Worm (Caenorhabditis elegans): ENCODE data around the gene rga-5.

The rga-5 gene

DNA sequence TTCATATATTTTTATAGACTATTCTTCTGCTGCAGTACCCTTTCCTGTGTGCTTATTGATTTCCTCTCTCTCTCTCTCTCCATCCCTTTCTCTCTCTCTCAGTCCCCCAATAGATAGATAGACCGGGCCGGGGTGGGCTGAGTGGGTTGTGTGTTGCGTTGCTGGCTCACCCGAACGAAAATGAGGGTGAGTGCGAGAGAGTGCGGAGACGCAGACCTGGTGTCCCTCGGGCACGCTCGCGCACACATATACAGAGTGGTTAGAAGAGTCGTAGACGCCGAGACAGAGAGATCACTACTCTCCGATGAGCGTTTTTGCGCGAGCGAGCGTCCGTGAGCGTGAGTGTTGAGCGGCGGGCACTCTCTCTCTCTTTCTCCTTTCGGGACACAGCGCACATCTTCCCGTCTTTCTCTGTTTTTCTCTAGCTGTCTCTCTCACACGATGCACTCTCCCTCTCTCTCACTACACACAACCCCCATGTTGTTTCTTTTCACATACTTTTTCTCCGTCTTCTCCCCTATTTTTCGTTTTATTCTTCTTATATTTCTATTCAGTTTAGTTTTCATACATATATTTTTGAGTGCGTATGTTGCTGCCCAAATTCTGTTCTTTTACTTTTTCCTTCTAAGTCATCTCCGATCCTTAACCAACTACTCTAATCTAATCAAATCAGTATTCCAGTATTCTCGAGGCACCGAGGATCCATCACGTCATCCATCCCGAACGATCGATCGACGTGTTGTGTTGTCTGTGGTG lies 59.9 kb downstream of the rga-5 start, which contains the start of gene lin-66 (continued):
- no peak for TF ChIP-seq unc-98 (GFP tag; IDR thresholded peaks at IDR 0.05)
- TF ChIP-seq sptf-1 (tag; optimal IDR thresholded peaks at IDR 0.05) = no peak
- TF ChIP-seq C04F5.9 (tag; optimal IDR thresholded peaks at IDR 0.05) = no peak
- peak; percentile 78 for TF ChIP-seq hpl-2 (GFP tag; optimal IDR thresholded peaks at IDR 0.05)
- peak; percentile 85 for TF ChIP-seq jun-1 (tag; optimal IDR thresholded peaks at IDR 0.05)
- peak; percentile 62 for TF ChIP-seq ceh-8 (GFP tag; optimal IDR thresholded peaks at IDR 0.05)
- TF ChIP-seq unc-62 (GFP tag; optimal IDR thresholded peaks at IDR 0.05) = no peak
- TF ChIP-seq nhr-28 (tag; optimal IDR thresholded peaks at IDR 0.05) = no peak
- peak; percentile 90 for TF ChIP-seq tbx-2 (tag; optimal IDR thresholded peaks at IDR 0.05)
- TF ChIP-seq unc-30 (tag; optimal IDR thresholded peaks at IDR 0.05) = no peak
- TF ChIP-seq lir-3 (tag; optimal IDR thresholded peaks at IDR 0.05; ENCODE audit: poor library complexity) = peak; percentile 62
- TF ChIP-seq sup-37 (GFP tag; optimal IDR thresholded peaks at IDR 0.05) = peak; percentile 51
- TF ChIP-seq vab-15 (tag; optimal IDR thresholded peaks at IDR 0.05) = peak; percentile 23
- peak; percentile 75 for TF ChIP-seq dsc-1 (tag; optimal IDR thresholded peaks at IDR 0.05)
- peak in 1 of 2 experiments; percentile 90 for TF ChIP-seq mdl-1 (tag; optimal IDR thresholded peaks at IDR 0.05)
- no peak for TF ChIP-seq ceh-63 (GFP tag; optimal IDR thresholded peaks at IDR 0.05)
- TF ChIP-seq C16A3.4 (tag; optimal IDR thresholded peaks at IDR 0.05) = peak; percentile 83
- peak; percentile 82 for TF ChIP-seq nhr-85 (tag)
- TF ChIP-seq rnt-1 (tag; optimal IDR thresholded peaks at IDR 0.05) = peak; percentile 63
- TF ChIP-seq lsy-2 (tag; optimal IDR thresholded peaks at IDR 0.05) = peak; percentile 74 to 88
- TF ChIP-seq aly-2 (tag; optimal IDR thresholded peaks at IDR 0.05) = peak; percentile 69
- peak; percentile 80 for TF ChIP-seq isw-1 (GFP tag; IDR thresholded peaks at IDR 0.05)
- TF ChIP-seq hlh-17 (GFP tag; optimal IDR thresholded peaks at IDR 0.05; ENCODE audit: borderline replicate concordance) = no peak
- peak; percentile 96 for TF ChIP-seq nhr-71 (tag; optimal IDR thresholded peaks at IDR 0.05)
- TF ChIP-seq mep-1 (tag; optimal IDR thresholded peaks at IDR 0.05) = peak; percentile 41
- TF ChIP-seq nhr-19 (GFP tag; conservative IDR thresholded peaks at IDR 0.05) = peak; percentile 78
- peak; percentile 96 for TF ChIP-seq snu-23 (GFP tag; optimal IDR thresholded peaks at IDR 0.05)
- peak; percentile 61 for TF ChIP-seq fkh-10 (GFP tag; optimal IDR thresholded peaks at IDR 0.05)
- peak; percentile 26 for TF ChIP-seq nhr-11 (tag; optimal IDR thresholded peaks at IDR 0.05)
- TF ChIP-seq pag-3 (tag; optimal IDR thresholded peaks at IDR 0.05; ENCODE audit: borderline replicate concordance, insufficient read depth) = no peak
- no peak for TF ChIP-seq pqm-1 (tag; optimal IDR thresholded peaks at IDR 0.05)
- TF ChIP-seq lin-13 (GFP tag; optimal IDR thresholded peaks at IDR 0.05) = peak; percentile 78
- TF ChIP-seq pax-3 (tag; optimal IDR thresholded peaks at IDR 0.05) = peak; percentile 70
- TF ChIP-seq grh-1 (GFP tag; IDR thresholded peaks at IDR 0.05) = peak; percentile 36; the same call in 1 of the 2 replicates
- peak; percentile 73 for TF ChIP-seq blmp-1 (tag; optimal IDR thresholded peaks at IDR 0.05)
- TF ChIP-seq efl-3 (GFP tag; optimal IDR thresholded peaks at IDR 0.05) = no peak
- no peak for TF ChIP-seq ztf-4 (tag; optimal IDR thresholded peaks at IDR 0.05)
- TF ChIP-seq F16B12.6 (tag; optimal IDR thresholded peaks at IDR 0.05) = peak; percentile 35
- peak in 1 of 2 experiments; percentile 74 for TF ChIP-seq ztf-11 (tag; optimal IDR thresholded peaks at IDR 0.05)
- TF ChIP-seq ets-5 (GFP tag; IDR thresholded peaks at IDR 0.05) = no peak
- TF ChIP-seq ceh-90 (tag; optimal IDR thresholded peaks at IDR 0.05) = no peak
- no peak for TF ChIP-seq ama-1 (optimal IDR thresholded peaks at IDR 0.05)
- peak; percentile 90 for TF ChIP-seq nhr-47 (tag; optimal IDR thresholded peaks at IDR 0.05)
- TF ChIP-seq egl-27 (tag; optimal IDR thresholded peaks at IDR 0.05) = peak in 1 of 2 experiments; percentile 44
- peak; percentile 90 for TF ChIP-seq nhr-20 (tag; optimal IDR thresholded peaks at IDR 0.05)
- peak; percentile 77 for TF ChIP-seq egl-13 (tag; optimal IDR thresholded peaks at IDR 0.05)
- TF ChIP-seq C34B4.2 (tag; optimal IDR thresholded peaks at IDR 0.05) = no peak
- peak; percentile 51 for TF ChIP-seq unc-130 (tag; optimal IDR thresholded peaks at IDR 0.05)
- TF ChIP-seq tlp-1 (tag; optimal IDR thresholded peaks at IDR 0.05) = no peak
- no peak for TF ChIP-seq mef-2 (tag; optimal IDR thresholded peaks at IDR 0.05)
- TF ChIP-seq skn-1 (tag; optimal IDR thresholded peaks at IDR 0.05) = peak; percentile 56
- TF ChIP-seq fkh-4 (tag; optimal IDR thresholded peaks at IDR 0.05; ENCODE audit: borderline replicate concordance) = no peak

All from whole organism, L1 larva.